Worm (Caenorhabditis elegans): ENCODE data around the gene T04C9.3.

DNA sequence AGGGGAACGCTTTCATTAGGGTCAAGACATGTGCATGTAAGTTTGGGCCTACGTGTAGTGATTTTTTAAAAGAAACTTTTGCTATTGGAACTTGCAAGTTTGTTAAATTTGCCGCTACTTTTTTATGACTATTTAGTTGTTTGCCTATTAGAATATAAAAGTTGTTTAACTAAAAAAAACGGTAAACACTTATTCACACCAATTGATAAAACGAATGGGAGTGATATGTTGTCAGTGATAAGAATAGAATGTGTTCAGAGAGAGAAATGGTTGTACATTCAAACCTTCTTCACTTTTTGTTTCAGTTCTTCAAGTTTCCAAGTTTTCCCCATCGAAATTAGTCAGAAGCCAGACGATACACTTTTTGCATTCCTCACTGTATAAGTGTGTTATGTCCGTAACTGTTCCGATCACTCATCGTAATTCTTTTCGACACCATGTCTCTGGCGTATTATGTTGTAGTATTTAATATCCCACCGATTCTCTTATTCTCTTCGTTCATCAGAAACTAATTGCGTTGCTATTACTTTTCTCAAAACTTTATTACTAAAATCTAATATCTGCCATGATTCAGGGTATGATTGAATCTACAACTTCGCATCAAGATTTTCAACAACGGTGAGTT, 19.5 kb upstream of the T04C9.3 start, which contains the start of gene dct-6:
- TF ChIP-seq sea-1 (GFP tag; conservative IDR thresholded peaks at IDR 0.05): no peak
- TF ChIP-seq ama-1 (optimal IDR thresholded peaks at IDR 0.05): no peak
- no peak for TF ChIP-seq flt-1 (GFP tag; IDR thresholded peaks at IDR 0.05)
- TF ChIP-seq tbx-11 (GFP tag; IDR thresholded peaks at IDR 0.05): no peak
- TF ChIP-seq scrt-1 (GFP tag; IDR thresholded peaks at IDR 0.05): no peak
- no peak for TF ChIP-seq ceh-36 (tag; optimal IDR thresholded peaks at IDR 0.05)
- no peak for TF ChIP-seq ets-7 (tag; optimal IDR thresholded peaks at IDR 0.05)
- TF ChIP-seq ceh-13 (GFP tag; optimal IDR thresholded peaks at IDR 0.05): no peak
- no peak for TF ChIP-seq pes-1 (GFP tag; IDR thresholded peaks at IDR 0.05)
- TF ChIP-seq B0310.2 (tag; optimal IDR thresholded peaks at IDR 0.05): no peak
- no peak for TF ChIP-seq hmbx-1 (tag; optimal IDR thresholded peaks at IDR 0.05)
- no peak for TF ChIP-seq hmg-4 (GFP tag; optimal IDR thresholded peaks at IDR 0.05)
